Worm (Caenorhabditis elegans): ENCODE measurements around the gene C24A8.6.
"Not testable (repeated sequence)": the region's sequence is repeated elsewhere in the genome, so short reads cannot be mapped to it uniquely, and the experiment has no call there.

The C24A8.6 gene

ce11 chrX:4353318-4353717 lies 21.1 kb upstream of the C24A8.6 start, which contains the start of gene col-165:
Gene col-165 (plus strand): TSS chrX:4353618.
- no peak for TF ChIP-seq W03F9.2 (tag; optimal IDR thresholded peaks at IDR 0.05)
- no peak for TF ChIP-seq dao-5 (tag; optimal IDR thresholded peaks at IDR 0.05)
- TF ChIP-seq him-1 (tag; optimal IDR thresholded peaks at IDR 0.05), result no peak

ce11 chrX:4350198-4350597 lies 18.0 kb upstream of the C24A8.6 start, which contains the start of gene F14H12.2:
Gene F14H12.2 (plus strand): TSS chrX:4350498.
- TF ChIP-seq W03F9.2 (tag; optimal IDR thresholded peaks at IDR 0.05), result no peak
- no peak for TF ChIP-seq dao-5 (tag; optimal IDR thresholded peaks at IDR 0.05)
- no peak for TF ChIP-seq him-1 (tag; optimal IDR thresholded peaks at IDR 0.05)

ce11 chrX:4343915-4344314 lies 11.7 kb upstream of the C24A8.6 start, which contains the start of gene F14H12.3:
Gene F14H12.3 (plus strand): TSS chrX:4344215.
- no peak for TF ChIP-seq dao-5 (tag; optimal IDR thresholded peaks at IDR 0.05)
- TF ChIP-seq him-1 (tag; optimal IDR thresholded peaks at IDR 0.05), result no peak
- no peak for TF ChIP-seq W03F9.2 (tag; optimal IDR thresholded peaks at IDR 0.05)

DNA sequence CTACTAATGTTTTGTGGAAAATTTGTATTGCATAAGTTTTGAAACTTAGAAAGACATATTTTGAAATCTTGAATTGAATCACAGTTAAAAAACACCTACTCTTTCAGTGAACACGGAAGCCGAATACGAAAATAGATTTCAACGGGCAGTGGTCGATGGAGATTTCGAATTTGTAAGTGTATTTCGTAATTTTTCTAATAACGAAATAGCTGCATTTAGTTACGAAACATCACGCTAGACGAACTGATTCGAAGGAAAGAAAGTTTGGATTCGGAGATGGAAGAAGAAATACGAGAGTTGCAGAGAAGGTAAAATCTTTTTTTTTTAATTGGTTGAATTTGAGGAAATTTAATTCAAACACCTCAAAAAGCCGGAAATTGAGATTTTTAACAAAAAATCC lies 10.5 kb upstream of the C24A8.6 start:
- no peak for TF ChIP-seq dao-5 (tag; optimal IDR thresholded peaks at IDR 0.05)
- no peak for TF ChIP-seq him-1 (tag; optimal IDR thresholded peaks at IDR 0.05)
- no peak for TF ChIP-seq W03F9.2 (tag; optimal IDR thresholded peaks at IDR 0.05)

DNA sequence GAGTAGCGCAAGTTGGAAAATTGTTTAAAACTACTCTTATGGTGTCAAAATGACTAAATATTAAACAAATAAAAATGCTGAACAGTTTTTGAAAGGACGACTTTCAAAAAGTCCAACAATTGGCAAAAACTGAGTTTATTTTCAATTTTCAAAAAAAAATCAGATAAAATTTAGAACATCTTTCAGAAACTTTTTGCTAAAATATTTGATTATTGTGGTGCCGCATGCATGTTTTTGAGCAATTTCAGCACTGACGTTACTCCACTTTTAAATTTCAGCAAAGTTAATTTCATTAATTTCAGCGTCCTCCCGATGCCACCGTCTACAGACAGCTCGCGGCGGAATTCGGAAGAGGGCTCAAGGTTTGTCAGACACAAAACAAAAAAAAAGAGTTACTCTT lies 7.1 kb upstream of the C24A8.6 start, which contains the start of gene cst-1:
TSS of gene cst-1 (plus strand) at position 301 of the 400 bp plus-strand sequence.
- TF ChIP-seq W03F9.2, him-1, dao-5 (tag; optimal IDR thresholded peaks at IDR 0.05): not testable (repeated sequence)

ce11 chrX:4335950-4336349 lies 3.7 kb upstream of the C24A8.6 start, which contains the start of gene cst-2:
Gene cst-2 (minus strand): TSS chrX:4336050.
- not testable (repeated sequence) for TF ChIP-seq him-1, W03F9.2, dao-5 (tag; optimal IDR thresholded peaks at IDR 0.05)

DNA sequence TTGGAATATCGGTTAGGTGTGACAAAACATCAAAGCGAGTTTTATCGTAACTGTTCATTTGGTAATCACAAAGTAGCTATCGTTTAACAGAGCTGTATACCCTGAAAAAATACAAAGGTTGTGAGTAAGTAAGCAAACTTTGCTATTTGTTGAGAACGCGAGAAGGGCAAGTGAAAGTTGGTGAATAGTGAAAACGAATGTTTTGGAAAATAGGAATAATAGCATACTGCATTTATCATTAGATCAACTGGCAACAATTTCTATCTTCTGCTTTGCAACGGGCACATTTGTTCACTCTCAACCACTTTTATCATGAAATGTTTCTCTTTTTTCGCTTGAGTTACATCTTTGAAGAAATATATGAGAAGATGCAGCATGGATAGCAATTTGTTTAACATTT lies 3.4 kb downstream of the C24A8.6 start, which contains the start of gene C24A8.5:
TSS of gene C24A8.5 (minus strand) at position 101 of the 400 bp plus-strand sequence.
- TF ChIP-seq him-1 (tag; optimal IDR thresholded peaks at IDR 0.05) (no peak), W03F9.2 (tag; optimal IDR thresholded peaks at IDR 0.05) (no peak), dao-5 (tag; optimal IDR thresholded peaks at IDR 0.05) (no peak)

DNA sequence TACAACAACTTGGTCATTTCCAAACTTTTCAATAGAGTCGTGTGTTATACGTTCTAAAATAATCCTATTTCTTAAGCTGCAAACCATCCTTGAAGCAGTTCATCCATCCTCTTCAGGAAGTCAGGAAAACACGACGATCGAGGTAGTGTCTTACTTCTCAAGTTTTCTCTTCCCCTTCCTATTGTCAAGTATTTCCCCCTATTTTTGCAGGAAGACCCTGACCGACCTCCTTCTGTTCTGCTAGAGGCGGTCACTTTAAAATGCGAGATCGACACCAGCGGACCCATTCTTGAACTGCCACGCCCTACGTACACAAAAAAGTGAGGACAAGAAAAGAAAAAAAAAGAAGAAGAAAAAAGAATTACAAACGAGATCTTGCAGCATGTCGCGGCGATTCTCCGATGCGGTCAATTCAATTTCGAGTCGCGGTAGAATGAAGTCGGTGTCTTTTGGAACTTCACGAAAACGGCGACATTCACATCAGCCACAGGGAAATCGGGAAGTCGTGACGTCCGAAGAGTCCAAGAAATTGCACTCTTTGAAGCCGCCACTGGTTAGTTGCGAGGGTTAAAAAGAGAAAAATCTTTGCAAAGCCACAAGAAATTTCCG lies 9.3 kb downstream of the C24A8.6 start:
- TF ChIP-seq W03F9.2 (tag; optimal IDR thresholded peaks at IDR 0.05) (no peak), dao-5 (tag; optimal IDR thresholded peaks at IDR 0.05) (no peak), him-1 (tag; optimal IDR thresholded peaks at IDR 0.05) (no peak)

- no peak for TF ChIP-seq W03F9.2 (tag; optimal IDR thresholded peaks at IDR 0.05)
- TF ChIP-seq dao-5 (tag; optimal IDR thresholded peaks at IDR 0.05), result no peak
- TF ChIP-seq him-1 (tag; optimal IDR thresholded peaks at IDR 0.05), result no peak
Observed at ce11 chrX:4320563-4320962, 11.6 kb downstream of the C24A8.6 start, which contains the start of gene dop-6. Gene dop-6 (plus strand): TSS chrX:4320863.

- TF ChIP-seq dao-5 (tag; optimal IDR thresholded peaks at IDR 0.05) (no peak), W03F9.2 (tag; optimal IDR thresholded peaks at IDR 0.05) (no peak), him-1 (tag; optimal IDR thresholded peaks at IDR 0.05) (no peak)
Observed at ce11 chrX:4317095-4317494, 15.1 kb downstream of the C24A8.6 start.

ce11 chrX:4314939-4315338 lies 17.3 kb downstream of the C24A8.6 start:
- TF ChIP-seq dao-5 (tag; optimal IDR thresholded peaks at IDR 0.05) (no peak), W03F9.2 (tag; optimal IDR thresholded peaks at IDR 0.05) (no peak), him-1 (tag; optimal IDR thresholded peaks at IDR 0.05) (no peak)

- no peak for TF ChIP-seq W03F9.2 (tag; optimal IDR thresholded peaks at IDR 0.05)
Observed at ce11 chrX:4311668-4312067, 20.5 kb downstream of the C24A8.6 start, which contains the start of gene C52B9.8. Gene C52B9.8 (minus strand): TSS chrX:4311768.

- no peak for TF ChIP-seq him-1 (tag; optimal IDR thresholded peaks at IDR 0.05)
- TF ChIP-seq W03F9.2 (tag; optimal IDR thresholded peaks at IDR 0.05), result no peak
- TF ChIP-seq dao-5 (tag; optimal IDR thresholded peaks at IDR 0.05), result no peak
Observed at ce11 chrX:4307559-4308005, 24.6 kb downstream of the C24A8.6 start.

DNA sequence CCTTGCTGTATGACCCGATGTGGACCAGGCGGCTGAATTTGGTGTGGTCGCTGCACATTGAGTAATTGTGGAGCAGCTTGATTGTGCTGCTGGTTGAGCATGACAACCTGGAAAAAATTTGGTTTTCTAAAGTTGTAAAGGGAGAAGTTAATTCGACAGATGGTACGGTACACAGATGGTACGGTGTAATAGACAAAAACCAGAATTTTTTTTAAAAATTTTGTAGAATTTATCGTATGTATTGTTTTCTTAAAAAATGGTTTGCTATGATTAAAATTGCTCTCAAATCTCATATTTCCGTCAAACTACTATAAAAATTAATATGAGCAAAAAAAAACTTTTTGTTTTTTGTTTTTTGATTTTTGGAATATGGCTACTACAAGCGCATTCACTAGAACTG lies 25.3 kb downstream of the C24A8.6 start, which contains the start of gene pqn-15:
TSS of gene pqn-15 (minus strand) at position 101 of the 400 bp plus-strand sequence.
- TF ChIP-seq dao-5 (tag; optimal IDR thresholded peaks at IDR 0.05), result no peak
- no peak for TF ChIP-seq him-1 (tag; optimal IDR thresholded peaks at IDR 0.05)
- TF ChIP-seq W03F9.2 (tag; optimal IDR thresholded peaks at IDR 0.05), result no peak
